Fruit fly (Drosophila melanogaster): Measurements from ENCODE around the gene CG11586.

The CG11586 gene

dm6 chr3L:4232227-4232626 lies 30.0 kb downstream of the CG11586 start (continued):
- TF ChIP-seq zen2 (GFP tag; IDR thresholded peaks at IDR 0.05; ENCODE audit: partially characterized antibody) (no peak), chn (GFP tag; optimal IDR thresholded peaks at IDR 0.05) (no peak), tin (GFP tag; optimal IDR thresholded peaks at IDR 0.05) (no peak), Nf-YB (GFP tag; optimal IDR thresholded peaks at IDR 0.05) (peak; percentile 62), lola (GFP tag; optimal IDR thresholded peaks at IDR 0.05) (no peak), grn (GFP tag; optimal IDR thresholded peaks at IDR 0.05) (peak; percentile 24), CG15073 (GFP tag; optimal IDR thresholded peaks at IDR 0.05) (no peak), CG6791 (GFP tag; IDR thresholded peaks at IDR 0.05; ENCODE audit: partially characterized antibody) (no peak), peb (GFP tag; IDR thresholded peaks at IDR 0.05) (peak; percentile 30; the same call in 1 of the 2 replicates), CG4404 (GFP tag; IDR thresholded peaks at IDR 0.05) (no peak), Nf-YA (GFP tag; IDR thresholded peaks at IDR 0.05) (no peak), CG9932 (GFP tag; IDR thresholded peaks at IDR 0.05) (no peak), CG15479 (GFP tag; optimal IDR thresholded peaks at IDR 0.05) (peak; percentile 64), cg (GFP tag; optimal IDR thresholded peaks at IDR 0.05) (peak; percentile 72), ttk (GFP tag; IDR thresholded peaks at IDR 0.05) (peak; percentile 17; the same call in 1 of the 2 replicates), CG11085 (GFP tag; IDR thresholded peaks at IDR 0.05) (no peak), CG7372 (GFP tag; IDR thresholded peaks at IDR 0.05) (no peak), CG6765 (GFP tag; optimal IDR thresholded peaks at IDR 0.05) (no peak), cas (GFP tag; IDR thresholded peaks at IDR 0.05) (no peak), pita (GFP tag; optimal IDR thresholded peaks at IDR 0.05) (no peak), crc (GFP tag; optimal IDR thresholded peaks at IDR 0.05) (no peak), Xrp1 (GFP tag; IDR thresholded peaks at IDR 0.05) (peak; percentile 42; the same call in 1 of the 2 replicates), rib (GFP tag; IDR thresholded peaks at IDR 0.05) (no peak), Six4 (GFP tag; optimal IDR thresholded peaks at IDR 0.05) (no peak), Oli (tag; optimal IDR thresholded peaks at IDR 0.05) (no peak), her (GFP tag; optimal IDR thresholded peaks at IDR 0.05) (no peak), sens (GFP tag) (no peak), Ssrp (tag; optimal IDR thresholded peaks at IDR 0.05) (no peak), stc (GFP tag; IDR thresholded peaks at IDR 0.05) (no peak), ci (GFP tag; IDR thresholded peaks at IDR 0.05) (peak; percentile 56; the same call in 1 of the 3 replicates), CTCF (GFP tag; optimal IDR thresholded peaks at IDR 0.05) (no peak), NFAT (GFP tag; IDR thresholded peaks at IDR 0.05) (no peak), crol (GFP tag; IDR thresholded peaks at IDR 0.05) (peak; percentile 97), pan (optimal IDR thresholded peaks at IDR 0.05) (no peak), pan (GFP tag; optimal IDR thresholded peaks at IDR 0.05 in 1 of 2, IDR thresholded peaks at IDR 0.05 in 1 of 2) (peak in 1 of 2 experiments; percentile 9), pzg (GFP tag; optimal IDR thresholded peaks at IDR 0.05) (no peak), yki (optimal IDR thresholded peaks at IDR 0.05) (no peak), CG7556 (GFP tag; optimal IDR thresholded peaks at IDR 0.05) (no peak), HLH54F (GFP tag; optimal IDR thresholded peaks at IDR 0.05) (no peak), CG30403 (GFP tag; optimal IDR thresholded peaks at IDR 0.05) (no peak), chinmo (GFP tag; IDR thresholded peaks at IDR 0.05; ENCODE audit: partially characterized antibody) (peak; percentile 72; the same call in 1 of the 4 replicates), shn (GFP tag; optimal IDR thresholded peaks at IDR 0.05) (no peak), Taf1 (GFP tag; IDR thresholded peaks at IDR 0.05) (no peak), CG6272 (GFP tag; IDR thresholded peaks at IDR 0.05) (0 out of 2 replicates have a peak, but pooled peaks have one; percentile 32), bbx (GFP tag; IDR thresholded peaks at IDR 0.05; ENCODE audit: partially characterized antibody) (0 out of 2 replicates have a peak, but pooled peaks have one; percentile 23), CG17829 (tag; optimal IDR thresholded peaks at IDR 0.05) (no peak), Spps (tag; optimal IDR thresholded peaks at IDR 0.05) (no peak), ase (GFP tag; IDR thresholded peaks at IDR 0.05) (no peak), fd96Cb (tag; optimal IDR thresholded peaks at IDR 0.05) (no peak), CG18476 (GFP tag; optimal IDR thresholded peaks at IDR 0.05) (no peak), Fer3 (tag; optimal IDR thresholded peaks at IDR 0.05) (no peak), zen (tag; optimal IDR thresholded peaks at IDR 0.05) (peak; percentile 9), CG17359 (tag; optimal IDR thresholded peaks at IDR 0.05) (no peak)

Data from whole organism, embryonic.